Worm (Caenorhabditis elegans) whole organism, midembryonic: ENCODE data around the gene C29F4.3.

ENCODE experiments used
- T22C8.4 ChIP-seq: fragments of 200-800 bp; sonication (Bioruptor generic); IDR thresholded peaks from 2 replicates; pipeline ENCODE4 v1.3.6; 2022; ENCODE audit warnings: missing genetic modification characterization, missing compliant biosample characterization
- cog-1 ChIP-seq: sonication (generic microtip); optimal IDR thresholded peaks from 2 replicates; lab custom pipeline; 2016; ENCODE audit warnings: missing genetic modification characterization, missing compliant biosample characterization
- flt-1 ChIP-seq: fragments of 200-800 bp; sonication (Bioruptor generic); IDR thresholded peaks from 2 replicates; pipeline ENCODE4 v1.3.6; 2022; ENCODE audit warnings: missing genetic modification characterization, missing compliant biosample characterization
- klf-2 ChIP-seq: fragments of 200-800 bp; sonication (Bioruptor generic); conservative IDR thresholded peaks from 2 replicates; pipeline ENCODE4 v1.3.6; 2022; ENCODE audit warnings: missing genetic modification reagents, missing genetic modification characterization, missing compliant biosample characterization
- med-1 ChIP-seq: sonication (generic microtip); optimal IDR thresholded peaks from 2 replicates; lab custom pipeline; 2017; ENCODE audit warnings: missing genetic modification characterization, mild to moderate bottlenecking, missing compliant biosample characterization, antibody characterized with exemption, missing genetic modification reagents; ENCODE audit not compliant: insufficient read depth
- ref-1 ChIP-seq: fragments of 200-800 bp; sonication (Bioruptor generic); conservative IDR thresholded peaks from 2 replicates; pipeline ENCODE4 v1.3.6; 2022; ENCODE audit warnings: missing genetic modification reagents, missing genetic modification characterization, missing compliant biosample characterization
- tab-1 ChIP-seq: fragments of 200-800 bp; sonication (Bioruptor generic); IDR thresholded peaks from 2 replicates; pipeline ENCODE4 v1.3.6; 2022; ENCODE audit warnings: missing genetic modification characterization, missing compliant biosample characterization
- ztf-23 ChIP-seq: fragments of 200-800 bp; sonication (Bioruptor generic); IDR thresholded peaks from 2 replicates; pipeline ENCODE4 v1.3.6; 2022; ENCODE audit warnings: missing genetic modification reagents, missing genetic modification characterization, missing compliant biosample characterization
- ztf-29 ChIP-seq: fragments of 200-800 bp; sonication (Bioruptor generic); IDR thresholded peaks from 2 replicates; pipeline ENCODE4 v1.3.6; 2022; ENCODE audit warnings: missing genetic modification reagents, missing genetic modification characterization, missing compliant biosample characterization

Gene C29F4.3

ce11 chrIV:11183991-11184390, 39.8 kb downstream of the C29F4.3 start, which contains the start of gene nuaf-3:
nuaf-3 (plus strand) TSS chrIV:11184291.
- no peak for TF ChIP-seq ref-1

- TF ChIP-seq tab-1 (GFP tag; lab: Robert Waterston, UW), result no peak
Observed at ce11 chrIV:11183013-11183412, 40.8 kb downstream of the C29F4.3 start, which contains the start of gene prx-14. prx-14 (plus strand) TSS chrIV:11183132.

ce11 chrIV:11180077-11180476, 43.7 kb downstream of the C29F4.3 start:
- no peak for TF ChIP-seq ztf-23 (GFP tag; lab: Robert Waterston, UW)
- TF ChIP-seq tab-1 (GFP tag; lab: Robert Waterston, UW), result no peak
- no peak for TF ChIP-seq ref-1
- TF ChIP-seq T22C8.4 (GFP tag; lab: Robert Waterston, UW), result no peak
- TF ChIP-seq ztf-29 (GFP tag; lab: Robert Waterston, UW), result no peak
- TF ChIP-seq klf-2 (GFP tag; lab: Robert Waterston, UW), result no peak
- no peak for TF ChIP-seq cog-1 (tag; lab: Kevin White, UChicago)

- TF ChIP-seq ztf-23 (GFP tag; lab: Robert Waterston, UW), result peak; percentile 44; the same call in 1 of the 2 replicates
Observed at ce11 chrIV:11179123-11179740, 44.5 kb downstream of the C29F4.3 start, which contains the start of gene cpt-2. cpt-2 (plus strand) TSS chrIV:11179645.

- TF ChIP-seq cog-1 (tag; lab: Kevin White, UChicago), result no peak
- TF ChIP-seq tab-1 (GFP tag; lab: Robert Waterston, UW), result no peak
- TF ChIP-seq klf-2 (GFP tag; lab: Robert Waterston, UW), result no peak
- TF ChIP-seq flt-1 (GFP tag; lab: Robert Waterston, UW), result no peak
- TF ChIP-seq med-1 (GFP tag; lab: Kevin White, UChicago), result no peak
- no peak for TF ChIP-seq ztf-23 (GFP tag; lab: Robert Waterston, UW)
- TF ChIP-seq ref-1, result no peak
- TF ChIP-seq T22C8.4 (GFP tag; lab: Robert Waterston, UW), result no peak
- no peak for TF ChIP-seq ztf-29 (GFP tag; lab: Robert Waterston, UW)
Observed at ce11 chrIV:11178495-11178894, 45.3 kb downstream of the C29F4.3 start, which contains the start of gene C08F8.9. C08F8.9 (minus strand) TSS chrIV:11178595.

ce11 chrIV:11176967-11177366, 46.8 kb downstream of the C29F4.3 start, which contains the start of gene rap-3:
rap-3 (plus strand) TSS chrIV:11177267.
- TF ChIP-seq ztf-29 (GFP tag; lab: Robert Waterston, UW) (no peak), med-1 (GFP tag; lab: Kevin White, UChicago) (no peak), tab-1 (GFP tag; lab: Robert Waterston, UW) (no peak), klf-2 (GFP tag; lab: Robert Waterston, UW) (no peak), T22C8.4 (GFP tag; lab: Robert Waterston, UW) (no peak), flt-1 (GFP tag; lab: Robert Waterston, UW) (no peak), ref-1 (no peak), cog-1 (tag; lab: Kevin White, UChicago) (no peak), ztf-23 (GFP tag; lab: Robert Waterston, UW) (no peak)

- TF ChIP-seq cog-1 (tag; lab: Kevin White, UChicago), result no peak
- no peak for TF ChIP-seq flt-1 (GFP tag; lab: Robert Waterston, UW)
- TF ChIP-seq klf-2 (GFP tag; lab: Robert Waterston, UW), result no peak
- no peak for TF ChIP-seq ztf-29 (GFP tag; lab: Robert Waterston, UW)
- TF ChIP-seq med-1 (GFP tag; lab: Kevin White, UChicago), result no peak
- no peak for TF ChIP-seq ztf-23 (GFP tag; lab: Robert Waterston, UW)
- TF ChIP-seq ref-1, result no peak
- TF ChIP-seq tab-1 (GFP tag; lab: Robert Waterston, UW), result no peak
- no peak for TF ChIP-seq T22C8.4 (GFP tag; lab: Robert Waterston, UW)
Observed at ce11 chrIV:11174772-11175171, 49.0 kb downstream of the C29F4.3 start.
